Worm (Caenorhabditis elegans): ENCODE measurements around the gene F01G10.9.

The F01G10.9 gene

DNA sequence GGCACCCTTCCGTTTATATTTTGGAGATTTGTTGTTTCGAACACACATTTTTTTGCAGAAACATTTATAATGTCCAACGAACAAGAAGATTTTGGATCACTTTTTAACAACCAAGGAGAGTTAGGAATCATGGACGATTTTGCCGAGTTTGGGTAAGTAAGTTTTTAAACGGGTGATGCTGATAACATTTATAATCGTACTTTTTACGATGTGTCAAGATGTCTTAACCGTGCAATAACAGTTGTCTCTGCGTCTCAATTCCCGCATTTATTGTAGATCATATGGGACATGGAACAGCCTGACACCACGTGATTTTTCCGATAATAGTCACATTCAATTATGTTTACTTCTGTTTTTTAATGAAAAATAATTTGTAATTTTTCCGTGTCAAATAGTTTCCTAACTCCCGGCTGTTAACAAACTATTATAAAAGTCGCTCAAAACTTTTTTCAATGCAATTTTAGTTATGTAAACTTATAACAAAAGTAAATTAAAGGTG, 8.8 kb downstream of the F01G10.9 start, which contains the start of gene daf-14:
daf-14 (plus strand) TSS at position 51 of the 499 bp plus-strand sequence.
- TF ChIP-seq unc-86 (tag; optimal IDR thresholded peaks at IDR 0.05) (no peak), zip-5 (tag; optimal IDR thresholded peaks at IDR 0.05) (no peak), hlh-30 (tag; optimal IDR thresholded peaks at IDR 0.05; ENCODE audit: insufficient read depth) (peak; percentile 23)

- TF ChIP-seq ahr-1 (tag; optimal IDR thresholded peaks at IDR 0.05): no peak
- no peak for TF ChIP-seq K09A11.1 (tag; optimal IDR thresholded peaks at IDR 0.05; ENCODE audit: insufficient read depth)
- no peak for TF ChIP-seq ztf-16 (tag; optimal IDR thresholded peaks at IDR 0.05)
- TF ChIP-seq ceh-45 (GFP tag; IDR thresholded peaks at IDR 0.05): no peak
- TF ChIP-seq pha-4 (tag; optimal IDR thresholded peaks at IDR 0.05): no peak
- no peak for TF ChIP-seq pha-2 (tag; optimal IDR thresholded peaks at IDR 0.05)
- no peak for TF ChIP-seq ceh-18 (tag; optimal IDR thresholded peaks at IDR 0.05)
- no peak for TF ChIP-seq sdc-2 (tag; optimal IDR thresholded peaks at IDR 0.05)
These were observed 13.7 kb downstream of the F01G10.9 start, which contains the start of gene F01G10.10 for ce11 chrIV:10245666-10246210. F01G10.10 (plus strand) TSS chrIV:10246160.

DNA sequence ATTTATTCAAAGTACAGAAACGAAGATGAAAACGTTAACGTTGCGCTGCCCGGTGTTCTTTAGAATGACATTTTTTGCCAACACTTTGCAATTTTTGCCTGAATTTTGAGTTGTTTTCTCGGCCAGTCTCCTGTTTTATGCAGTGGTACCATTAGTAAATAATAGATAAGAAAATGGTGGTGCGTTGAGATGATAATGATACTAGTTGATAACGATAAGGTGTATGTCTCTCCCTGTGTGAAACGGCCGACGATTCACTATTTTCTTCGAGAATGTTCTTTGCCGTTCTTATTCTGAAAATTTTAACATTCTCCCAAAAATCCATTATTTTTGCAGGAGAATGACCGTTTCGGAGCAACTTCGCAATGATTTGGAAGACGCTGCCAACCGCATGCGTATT, 16.2 kb downstream of the F01G10.9 start, which contains the start of gene tkt-1:
tkt-1 (plus strand) TSS at position 337 of the 400 bp plus-strand sequence.
- TF ChIP-seq madf-2 (tag; optimal IDR thresholded peaks at IDR 0.05): no peak
- no peak for TF ChIP-seq ama-1 (optimal IDR thresholded peaks at IDR 0.05)
- TF ChIP-seq lin-11 (tag; optimal IDR thresholded peaks at IDR 0.05): no peak
- no peak for TF ChIP-seq pha-2 (tag; optimal IDR thresholded peaks at IDR 0.05)
- TF ChIP-seq ceh-2 (tag; optimal IDR thresholded peaks at IDR 0.05): no peak
- peak; percentile 91 for TF ChIP-seq elt-2 (tag; optimal IDR thresholded peaks at IDR 0.05)

- TF ChIP-seq nfya-1 (tag; optimal IDR thresholded peaks at IDR 0.05) (no peak), pat-9 (tag; optimal IDR thresholded peaks at IDR 0.05) (no peak)
These were observed 16.9 kb downstream of the F01G10.9 start for ce11 chrIV:10242458-10243123.

- TF ChIP-seq ceh-14 (tag; optimal IDR thresholded peaks at IDR 0.05): no peak
- TF ChIP-seq pha-2 (tag; optimal IDR thresholded peaks at IDR 0.05): no peak
- no peak for TF ChIP-seq ztf-16 (tag; optimal IDR thresholded peaks at IDR 0.05)
- no peak for TF ChIP-seq sox-4 (tag; optimal IDR thresholded peaks at IDR 0.05)
- no peak for TF ChIP-seq syd-9 (tag; optimal IDR thresholded peaks at IDR 0.05)
- no peak for TF ChIP-seq pqm-1 (tag; optimal IDR thresholded peaks at IDR 0.05)
- no peak for TF ChIP-seq lin-11 (tag; optimal IDR thresholded peaks at IDR 0.05)
- no peak for TF ChIP-seq nfya-1 (tag; optimal IDR thresholded peaks at IDR 0.05)
- TF ChIP-seq ceh-6 (GFP tag; optimal IDR thresholded peaks at IDR 0.05): no peak
- TF ChIP-seq K02D7.2 (tag; optimal IDR thresholded peaks at IDR 0.05): no peak
- no peak for TF ChIP-seq Y22D7AL.16 (tag; optimal IDR thresholded peaks at IDR 0.05)
- TF ChIP-seq T23F11.4 (GFP tag; optimal IDR thresholded peaks at IDR 0.05): no peak
- no peak for TF ChIP-seq fkh-10 (GFP tag; optimal IDR thresholded peaks at IDR 0.05)
- no peak for TF ChIP-seq dmd-4 (tag; optimal IDR thresholded peaks at IDR 0.05; ENCODE audit: borderline replicate concordance)
These were observed 17.8 kb downstream of the F01G10.9 start, which contains the start of gene lipl-7 for ce11 chrIV:10241659-10242058. lipl-7 (minus strand) TSS chrIV:10241823.

DNA sequence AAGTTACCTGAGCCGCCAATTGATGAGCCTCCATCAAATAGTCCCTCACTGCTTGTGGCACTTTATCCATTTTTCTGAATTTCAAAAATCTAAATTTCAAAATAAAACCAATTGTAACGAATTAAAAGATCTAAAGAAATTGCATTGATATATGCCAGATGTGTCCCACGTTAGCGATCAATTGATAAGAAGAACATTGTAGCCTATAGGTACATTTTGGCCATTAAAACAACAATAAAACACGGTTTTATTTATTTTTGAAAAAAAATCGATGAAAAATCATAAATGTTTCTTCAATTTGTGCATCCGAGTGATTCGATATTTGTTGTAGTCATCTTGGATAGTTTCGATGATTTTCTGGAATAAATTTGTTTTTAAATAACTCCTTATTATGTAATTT, 20.4 kb downstream of the F01G10.9 start, which contains the start of gene ech-8:
ech-8 (minus strand) TSS at position 132 of the 400 bp plus-strand sequence.
- TF ChIP-seq ztf-16 (tag; optimal IDR thresholded peaks at IDR 0.05) (no peak), tbx-7 (tag; optimal IDR thresholded peaks at IDR 0.05) (no peak), elt-2 (tag; optimal IDR thresholded peaks at IDR 0.05) (peak; percentile 44), lim-6 (tag; optimal IDR thresholded peaks at IDR 0.05) (no peak), ceh-18 (tag; optimal IDR thresholded peaks at IDR 0.05) (no peak)
